Fruit fly (Drosophila melanogaster) whole organism, adult: Measurements from ENCODE around the gene CG42781.

ENCODE experiments used
- CG12768 ChIP-seq: fragments of 200-800 bp; sonication (Bioruptor generic); optimal IDR thresholded peaks from 2 replicates; lab custom pipeline; 2017; ENCODE audit warnings: missing biosample characterization, missing genetic modification characterization, mild to moderate bottlenecking, moderate library complexity, missing genetic modification reagents
- Crg-1 ChIP-seq: fragments of 200-800 bp; sonication (Bioruptor generic); optimal IDR thresholded peaks from 2 replicates; lab custom pipeline; 2016; ENCODE audit warnings: missing biosample characterization, missing genetic modification characterization
- Hr96 ChIP-seq: fragments of 200-800 bp; sonication (Bioruptor generic); optimal IDR thresholded peaks from 2 replicates; lab custom pipeline; 2016; ENCODE audit warnings: missing biosample characterization, missing genetic modification characterization
- bab1 ChIP-seq: fragments of 200-800 bp; sonication (Bioruptor generic); optimal IDR thresholded peaks from 3 replicates; lab custom pipeline; 2019; ENCODE audit warnings: missing biosample characterization, mild to moderate bottlenecking, missing genetic modification characterization, moderate library complexity
- cnc ChIP-seq, 2 experiments: fragments of >200 bp; optimal IDR thresholded peaks; 2 replicates each; lab custom pipeline; 2017
- kay ChIP-seq: fragments of 200-800 bp; sonication (Bioruptor generic); peaks from one replicate; lab custom pipeline; 2016; ENCODE audit warnings: missing biosample characterization, missing genetic modification characterization, borderline replicate concordance
- ovo ChIP-seq: fragments of 200-800 bp; sonication (Bioruptor generic); optimal IDR thresholded peaks from 2 replicates; lab custom pipeline; 2016; ENCODE audit warnings: missing biosample characterization, missing genetic modification characterization
- pad ChIP-seq: fragments of 200-800 bp; sonication (Bioruptor generic); optimal IDR thresholded peaks from 3 replicates; lab custom pipeline; 2017; ENCODE audit warnings: missing biosample characterization, missing genetic modification characterization, mild to moderate bottlenecking, moderate library complexity, missing genetic modification reagents

- TF ChIP-seq CG12768 (GFP tag; lab: Kevin White, UChicago) (no peak), cnc (optimal IDR thresholded peaks at IDR 0.05; lab: Kevin White, UChicago) (no peak), bab1 (GFP tag; lab: Kevin White, UChicago) (no peak), pad (GFP tag; lab: Kevin White, UChicago) (no peak), Crg-1 (GFP tag; lab: Kevin White, UChicago) (no peak), kay (GFP tag; lab: Kevin White, UChicago) (no peak), Hr96 (GFP tag; lab: Kevin White, UChicago) (no peak), ovo (GFP tag; lab: Kevin White, UChicago) (no peak)
Measured at dm6 chrX:7372475-7372874, 10.3 kb downstream of the CG42781 start.
